Worm (Caenorhabditis elegans) whole organism, L3 larva: ENCODE measurements around the gene C01G12.9.

Experiments
- elt-2 ChIP-seq: sonication (generic microtip); optimal IDR thresholded peaks from 2 replicates; lab custom pipeline; 2016; ENCODE audit warnings: missing genetic modification reagents, mild to moderate bottlenecking, missing genetic modification characterization, missing compliant biosample characterization
- eor-1 ChIP-seq, 2 experiments: fragments of 150-350 bp; optimal IDR thresholded peaks; 2 replicates each; lab custom pipeline; 2014 to 2018; ENCODE audit warnings: missing biosample characterization in 2 of 2, missing genetic modification characterization in 2 of 2
- fos-1 ChIP-seq: fragments of 150-350 bp; optimal IDR thresholded peaks from 2 replicates; lab custom pipeline; 2014; ENCODE audit warnings: missing biosample characterization, missing genetic modification characterization
- nhr-237 ChIP-seq: fragments of 150-350 bp; optimal IDR thresholded peaks from 2 replicates; lab custom pipeline; 2014; ENCODE audit warnings: missing biosample characterization, missing genetic modification characterization
- nhr-76 ChIP-seq: fragments of 150-350 bp; sonication (generic microtip); optimal IDR thresholded peaks from 5 replicates; lab custom pipeline; 2014; ENCODE audit warnings: missing biosample characterization, missing genetic modification characterization
- pha-4 ChIP-seq: fragments of 150-350 bp; optimal IDR thresholded peaks from 2 replicates; lab custom pipeline; 2014; ENCODE audit warnings: missing biosample characterization, missing genetic modification reagents, missing genetic modification characterization
- zag-1 ChIP-seq: fragments of 150-350 bp; optimal IDR thresholded peaks from 2 replicates; lab custom pipeline; 2014; ENCODE audit warnings: missing biosample characterization, missing genetic modification characterization

- no peak for TF ChIP-seq elt-2
- TF ChIP-seq nhr-76 (tag; lab: Kevin White, UChicago): no peak
- TF ChIP-seq nhr-237 (tag; lab: Kevin White, UChicago): no peak
- TF ChIP-seq eor-1 (tag; optimal IDR thresholded peaks at IDR 0.05; lab: Kevin White, UChicago): no peak
- no peak for TF ChIP-seq zag-1 (tag; lab: Kevin White, UChicago)
- no peak for TF ChIP-seq pha-4 (tag; lab: Kevin White, UChicago)
- no peak for TF ChIP-seq fos-1 (tag; lab: Kevin White, UChicago)
Observed at ce11 chrII:14619806-14620205, 41.0 kb downstream of the C01G12.9 start.
